Fruit fly (Drosophila melanogaster) whole organism, wandering third instar larva: ENCODE results near the gene PH4alphaEFB.

ENCODE experiments used
- Sp1 ChIP-seq: fragments of 200-800 bp; sonication (Bioruptor generic); optimal IDR thresholded peaks from 3 replicates; lab custom pipeline; 2019; ENCODE audit warnings: missing biosample characterization, mild to moderate bottlenecking, missing genetic modification characterization, moderate library complexity
- tai ChIP-seq: sonication (Bioruptor generic); optimal IDR thresholded peaks from 2 replicates; lab custom pipeline; 2016; ENCODE audit warnings: missing biosample characterization, missing genetic modification characterization

- TF ChIP-seq Sp1 (GFP tag; lab: Kevin White, UChicago): no peak
- no peak for TF ChIP-seq tai (GFP tag; lab: Kevin White, UChicago)
Observed at dm6 chr3R:30470690-30471089, 4.8 kb downstream of the PH4alphaEFB start.
